Worm (Caenorhabditis elegans): Measurements from ENCODE around the gene rabr-2.

rabr-2 gene

DNA sequence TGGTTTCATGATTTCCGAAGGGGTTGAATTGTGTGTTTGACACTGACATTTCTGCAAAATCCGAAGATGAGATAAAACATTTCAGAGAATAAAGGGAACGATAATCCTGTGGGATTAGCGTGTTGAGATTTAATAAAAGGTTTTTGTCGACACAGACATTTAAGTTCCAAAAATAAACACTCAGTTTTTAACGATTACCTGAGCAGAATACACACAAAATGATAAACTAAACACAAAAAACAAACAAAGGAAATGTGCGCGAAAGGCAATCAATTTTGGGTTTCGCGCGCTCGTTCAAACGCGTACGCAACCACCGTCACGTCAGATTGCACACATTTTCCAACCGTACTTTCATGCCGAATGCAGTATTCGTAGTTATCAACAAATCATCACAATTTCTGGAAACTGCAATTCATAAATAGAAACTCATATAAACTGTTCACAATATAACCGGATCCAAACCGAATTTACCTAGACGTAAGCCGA lies 21.9 kb downstream of the rabr-2 start, which contains the start of gene rif-1.1 (continued):
- no peak for TF ChIP-seq sea-2 (GFP tag; IDR thresholded peaks at IDR 0.05)
- no peak for TF ChIP-seq him-1 (tag; optimal IDR thresholded peaks at IDR 0.05)
- no peak for TF ChIP-seq mxl-1 (tag; optimal IDR thresholded peaks at IDR 0.05)
- peak; percentile 92 for TF ChIP-seq madf-6 (GFP tag; IDR thresholded peaks at IDR 0.05)
- no peak for TF ChIP-seq ztf-26 (tag; optimal IDR thresholded peaks at IDR 0.05)
- TF ChIP-seq Y95B8A.8 (GFP tag; IDR thresholded peaks at IDR 0.05), result peak; percentile 53; the same call in 1 of the 2 replicates
- no peak for TF ChIP-seq ztf-18 (tag; optimal IDR thresholded peaks at IDR 0.05)
- TF ChIP-seq unc-130 (GFP tag; optimal IDR thresholded peaks at IDR 0.05), result peak; percentile 56
- TF ChIP-seq ceh-27 (GFP tag; optimal IDR thresholded peaks at IDR 0.05), result no peak
- no peak for TF ChIP-seq F37B4.10 (GFP tag; IDR thresholded peaks at IDR 0.05)
- TF ChIP-seq chd-7 (tag; optimal IDR thresholded peaks at IDR 0.05), result no peak
- TF ChIP-seq nhr-80 (tag; optimal IDR thresholded peaks at IDR 0.05), result peak; percentile 1
- no peak for TF ChIP-seq hlh-26 (GFP tag; conservative IDR thresholded peaks at IDR 0.05)
- TF ChIP-seq atf-7 (tag; optimal IDR thresholded peaks at IDR 0.05), result no peak
- no peak for TF ChIP-seq attf-5 (GFP tag; optimal IDR thresholded peaks at IDR 0.05)
- TF ChIP-seq T26A5.8 (tag; optimal IDR thresholded peaks at IDR 0.05), result no peak
- peak; percentile 88 for TF ChIP-seq lin-54 (GFP tag; optimal IDR thresholded peaks at IDR 0.05)
- no peak for TF ChIP-seq F57A8.1 (GFP tag; optimal IDR thresholded peaks at IDR 0.05)

ce11 chrIV:17453996-17454395 lies 29.1 kb downstream of the rabr-2 start:
- TF ChIP-seq madf-6 (GFP tag; IDR thresholded peaks at IDR 0.05) (no peak), attf-3 (GFP tag; conservative IDR thresholded peaks at IDR 0.05) (no peak), F57A8.1 (GFP tag; optimal IDR thresholded peaks at IDR 0.05) (no peak), tbp1 (GFP tag; optimal IDR thresholded peaks at IDR 0.05) (no peak)

- no peak for TF ChIP-seq pha-4 (tag; optimal IDR thresholded peaks at IDR 0.05)
- TF ChIP-seq ama-1 (optimal IDR thresholded peaks at IDR 0.05), result no peak
- no peak for TF ChIP-seq ama-1 (GFP tag; optimal IDR thresholded peaks at IDR 0.05)
- TF ChIP-seq repo-1 (tag; optimal IDR thresholded peaks at IDR 0.05), result no peak
- TF ChIP-seq gei-17 (GFP tag; optimal IDR thresholded peaks at IDR 0.05), result no peak
- no peak for TF ChIP-seq lsl-1 (GFP tag; optimal IDR thresholded peaks at IDR 0.05)
- no peak for TF ChIP-seq rpc-1 (optimal IDR thresholded peaks at IDR 0.05)
- TF ChIP-seq rpc-1 (tag; optimal IDR thresholded peaks at IDR 0.05), result no peak
- TF ChIP-seq Y67H2A.10 (GFP tag; conservative IDR thresholded peaks at IDR 0.05), result no peak
- TF ChIP-seq ZK185.1 (tag; optimal IDR thresholded peaks at IDR 0.05; ENCODE audit: poor library complexity, severe bottlenecking), result no peak
- no peak for TF ChIP-seq bed-1 (GFP tag; IDR thresholded peaks at IDR 0.05)
- no peak for TF ChIP-seq lag-1 (GFP tag; IDR thresholded peaks at IDR 0.05)
- TF ChIP-seq snpc-4 (GFP tag; optimal IDR thresholded peaks at IDR 0.05), result no peak
- TF ChIP-seq snpc-4 (tag; optimal IDR thresholded peaks at IDR 0.05), result no peak
- no peak for TF ChIP-seq egrh-3 (GFP tag; IDR thresholded peaks at IDR 0.05)
- no peak for TF ChIP-seq Y53F4B.3 (GFP tag; IDR thresholded peaks at IDR 0.05)
- no peak for TF ChIP-seq unc-62 (GFP tag; optimal IDR thresholded peaks at IDR 0.05)
- TF ChIP-seq him-1 (tag; optimal IDR thresholded peaks at IDR 0.05), result no peak
- no peak for TF ChIP-seq snpc-3.4 (tag; optimal IDR thresholded peaks at IDR 0.05)
- no peak for TF ChIP-seq nhr-27 (tag; optimal IDR thresholded peaks at IDR 0.05)
Observed at ce11 chrIV:17453200-17453599, 29.9 kb downstream of the rabr-2 start.
